Fruit fly (Drosophila melanogaster) whole organism, embryonic: ENCODE results near the gene rictor.

Experiments
- Abd-B ChIP-seq: fragments of 200-800 bp; sonication (Bioruptor generic); optimal IDR thresholded peaks from 2 replicates; lab custom pipeline; 2018; ENCODE audit warnings: missing biosample characterization, mild to moderate bottlenecking, missing genetic modification characterization, moderate library complexity
- Bdp1 ChIP-seq: fragments of 200-800 bp; sonication (Bioruptor generic); optimal IDR thresholded peaks from 3 replicates; lab custom pipeline; 2016; ENCODE audit warnings: missing biosample characterization, missing genetic modification characterization
- CG10147 ChIP-seq: fragments of 200-800 bp; sonication (Bioruptor generic); optimal IDR thresholded peaks from 2 replicates; lab custom pipeline; 2019; ENCODE audit warnings: missing biosample characterization, mild to moderate bottlenecking, missing genetic modification characterization, moderate library complexity
- CG10366 ChIP-seq: fragments of 200-800 bp; sonication (Bioruptor generic); IDR thresholded peaks from 2 replicates; pipeline ENCODE4 v1.3.6; 2022; ENCODE audit warnings: missing biosample characterization, missing genetic modification characterization
- CG11398 ChIP-seq: fragments of 200-800 bp; sonication (Bioruptor generic); optimal IDR thresholded peaks from 2 replicates; lab custom pipeline; 2016; ENCODE audit warnings: missing biosample characterization, missing genetic modification characterization
- CG12391 ChIP-seq: fragments of 200-800 bp; sonication (Bioruptor generic); optimal IDR thresholded peaks from 3 replicates; lab custom pipeline; 2018; ENCODE audit warnings: missing biosample characterization, mild to moderate bottlenecking, missing genetic modification characterization, moderate library complexity
- CG12769 ChIP-seq: fragments of 200-800 bp; sonication (Bioruptor generic); optimal IDR thresholded peaks from 2 replicates; lab custom pipeline; 2019; ENCODE audit warnings: missing biosample characterization, mild to moderate bottlenecking, missing genetic modification characterization, moderate library complexity
- CG14014 ChIP-seq: fragments of 200-800 bp; sonication (Bioruptor generic); IDR thresholded peaks from 2 replicates; pipeline ENCODE4 v1.3.6; 2022; ENCODE audit warnings: missing biosample characterization, missing genetic modification characterization
- CG14050 ChIP-seq: fragments of 200-800 bp; sonication (Bioruptor generic); IDR thresholded peaks from 3 replicates; pipeline ENCODE4 v1.3.6; 2022; ENCODE audit warnings: missing biosample characterization, missing genetic modification characterization
- CG16863 ChIP-seq: fragments of 200-800 bp; sonication (Bioruptor generic); optimal IDR thresholded peaks from 3 replicates; lab custom pipeline; 2016; ENCODE audit warnings: missing biosample characterization, missing genetic modification characterization
- CG17829 ChIP-seq: fragments of 200-800 bp; optimal IDR thresholded peaks from 2 replicates; lab custom pipeline; 2019; ENCODE audit warnings: missing biosample characterization, mild to moderate bottlenecking, missing genetic modification characterization, moderate library complexity
- CG17912 ChIP-seq: fragments of 200-800 bp; sonication (Bioruptor generic); optimal IDR thresholded peaks from 2 replicates; lab custom pipeline; 2018; ENCODE audit warnings: missing biosample characterization, mild to moderate bottlenecking, missing genetic modification characterization
- CG1792 ChIP-seq: fragments of 200-800 bp; sonication (Bioruptor generic); optimal IDR thresholded peaks from 2 replicates; lab custom pipeline; 2016; ENCODE audit warnings: missing biosample characterization, missing genetic modification characterization
- CG2202 ChIP-seq: fragments of 200-800 bp; sonication (Bioruptor generic); optimal IDR thresholded peaks from 2 replicates; lab custom pipeline; 2018; ENCODE audit warnings: missing biosample characterization, mild to moderate bottlenecking, missing genetic modification characterization
- CG2712 ChIP-seq: fragments of 200-800 bp; optimal IDR thresholded peaks from 3 replicates; lab custom pipeline; 2019; ENCODE audit warnings: missing biosample characterization, mild to moderate bottlenecking, missing genetic modification characterization, moderate library complexity
- CG3065 ChIP-seq: fragments of 200-800 bp; sonication (Bioruptor generic); optimal IDR thresholded peaks from 2 replicates; lab custom pipeline; 2016; ENCODE audit warnings: missing biosample characterization, missing genetic modification characterization
- CG31224 ChIP-seq: fragments of 200-800 bp; sonication (Bioruptor generic); IDR thresholded peaks from 2 replicates; pipeline ENCODE4 v1.3.6; 2022; ENCODE audit warnings: missing biosample characterization, missing genetic modification characterization
- CG4707 ChIP-seq: fragments of 200-800 bp; sonication (Bioruptor generic); optimal IDR thresholded peaks from 2 replicates; lab custom pipeline; 2018; ENCODE audit warnings: missing biosample characterization, mild to moderate bottlenecking, missing genetic modification characterization, moderate library complexity
- CG8924 ChIP-seq: fragments of 200-800 bp; optimal IDR thresholded peaks from 3 replicates; lab custom pipeline; 2019; ENCODE audit warnings: missing biosample characterization, mild to moderate bottlenecking, missing genetic modification characterization, moderate library complexity
- CG9215 ChIP-seq: fragments of 200-800 bp; sonication (Bioruptor generic); IDR thresholded peaks from 2 replicates; pipeline ENCODE4 v1.3.6; 2022; ENCODE audit warnings: missing biosample characterization, missing genetic modification characterization
- CG9609 ChIP-seq: fragments of 200-800 bp; sonication (Bioruptor generic); optimal IDR thresholded peaks from 3 replicates; lab custom pipeline; 2016; ENCODE audit warnings: missing biosample characterization, missing genetic modification characterization
- CG9727 ChIP-seq: fragments of 200-800 bp; sonication (Bioruptor generic); optimal IDR thresholded peaks from 3 replicates; lab custom pipeline; 2017; ENCODE audit warnings: missing biosample characterization, mild to moderate bottlenecking, missing genetic modification characterization
- CG9797 ChIP-seq: fragments of 200-800 bp; sonication (Bioruptor generic); optimal IDR thresholded peaks from 3 replicates; lab custom pipeline; 2018; ENCODE audit warnings: missing biosample characterization, mild to moderate bottlenecking, missing genetic modification characterization
- Dbx ChIP-seq: fragments of 200-800 bp; sonication (Bioruptor generic); IDR thresholded peaks from 3 replicates; pipeline ENCODE4 v1.3.6; 2022; ENCODE audit warnings: missing biosample characterization, missing genetic modification characterization
- Hmr ChIP-seq: fragments of 200-800 bp; sonication (Bioruptor generic); optimal IDR thresholded peaks from 3 replicates; lab custom pipeline; 2017; ENCODE audit warnings: mild to moderate bottlenecking, missing biosample characterization, missing genetic modification reagents, missing genetic modification characterization
- Hr78 ChIP-seq, 2 experiments: fragments of 200-800 bp in 1 of 2; fragments of >200 bp in 1 of 2; sonication (Bioruptor generic) in 1 of 2; optimal IDR thresholded peaks; 2 replicates each; lab custom pipeline; 2017 to 2019; ENCODE audit warnings: missing biosample characterization in 2 of 2, missing genetic modification characterization in 2 of 2, mild to moderate bottlenecking in 1 of 2, moderate library complexity in 1 of 2
- Rfx ChIP-seq: fragments of 200-800 bp; sonication (Bioruptor generic); IDR thresholded peaks from 2 replicates; pipeline ENCODE4 v1.3.6; 2022; ENCODE audit warnings: missing biosample characterization, missing genetic modification characterization
- YL-1 ChIP-seq: fragments of 200-800 bp; sonication (Bioruptor generic); optimal IDR thresholded peaks from 3 replicates; lab custom pipeline; 2017; ENCODE audit warnings: missing biosample characterization, mild to moderate bottlenecking, missing genetic modification characterization
- ap ChIP-seq: fragments of 200-800 bp; sonication (Bioruptor generic); IDR thresholded peaks from 2 replicates; pipeline ENCODE4 v1.3.6; 2022; ENCODE audit warnings: missing biosample characterization, missing genetic modification characterization
- bcd ChIP-seq: fragments of 200-800 bp; sonication (Bioruptor generic); optimal IDR thresholded peaks from 2 replicates; lab custom pipeline; 2017; ENCODE audit warnings: missing biosample characterization, mild to moderate bottlenecking, missing genetic modification characterization
- cato ChIP-seq: fragments of 200-800 bp; sonication (Bioruptor generic); optimal IDR thresholded peaks from 2 replicates; lab custom pipeline; 2016; ENCODE audit warnings: missing biosample characterization, missing genetic modification characterization, borderline replicate concordance
- cg ChIP-seq: fragments of 200-800 bp; sonication (Bioruptor generic); optimal IDR thresholded peaks from 3 replicates; lab custom pipeline; 2019; ENCODE audit warnings: missing biosample characterization, mild to moderate bottlenecking, missing genetic modification characterization, moderate library complexity
- da ChIP-seq: fragments of 200-800 bp; sonication (Bioruptor generic); optimal IDR thresholded peaks from 2 replicates; lab custom pipeline; 2016; ENCODE audit warnings: missing biosample characterization, missing genetic modification characterization
- dan ChIP-seq: fragments of 200-800 bp; sonication (Bioruptor generic); IDR thresholded peaks from 2 replicates; pipeline ENCODE4 v1.3.6; 2022; ENCODE audit warnings: missing biosample characterization, missing genetic modification characterization
- dysf ChIP-seq: fragments of 200-800 bp; sonication (Bioruptor generic); IDR thresholded peaks from 3 replicates; pipeline ENCODE4 v1.3.6; 2022; ENCODE audit warnings: missing biosample characterization, missing genetic modification characterization
- gem ChIP-seq: fragments of 200-800 bp; sonication (Bioruptor generic); optimal IDR thresholded peaks from 2 replicates; lab custom pipeline; 2019; ENCODE audit warnings: missing biosample characterization, mild to moderate bottlenecking, missing genetic modification characterization, moderate library complexity
- gro ChIP-seq: fragments of 200-800 bp; sonication (Bioruptor generic); optimal IDR thresholded peaks from 2 replicates; lab custom pipeline; 2016; ENCODE audit warnings: missing biosample characterization, missing genetic modification characterization
- jing ChIP-seq: fragments of 200-800 bp; sonication (Bioruptor generic); optimal IDR thresholded peaks from 2 replicates; lab custom pipeline; 2018; ENCODE audit warnings: missing biosample characterization, mild to moderate bottlenecking, missing genetic modification characterization
- lab ChIP-seq: fragments of 200-800 bp; sonication (Bioruptor generic); optimal IDR thresholded peaks from 3 replicates; lab custom pipeline; 2017; ENCODE audit warnings: missing biosample characterization, missing genetic modification characterization, mild to moderate bottlenecking, moderate library complexity, missing genetic modification reagents
- lov ChIP-seq, 2 experiments: fragments of 200-800 bp in 1 of 2; fragments of >200 bp in 1 of 2; sonication (Bioruptor generic) in 1 of 2; IDR thresholded peaks in 1 of 2; optimal IDR thresholded peaks in 1 of 2; 2 replicates in 1 of 2; 3 replicates in 1 of 2; pipeline versions ENCODE4 v1.3.6 to Lab custom; 2017 to 2022; ENCODE audit warnings: missing biosample characterization in 1 of 2, missing genetic modification characterization in 1 of 2
- nmo ChIP-seq: fragments of 200-800 bp; sonication (Bioruptor generic); optimal IDR thresholded peaks from 2 replicates; lab custom pipeline; 2018; ENCODE audit warnings: missing biosample characterization, mild to moderate bottlenecking, missing genetic modification characterization, moderate library complexity
- pho ChIP-seq: fragments of 200-800 bp; sonication (Bioruptor generic); optimal IDR thresholded peaks from 2 replicates; lab custom pipeline; 2016; ENCODE audit warnings: missing biosample characterization, missing genetic modification characterization
- run ChIP-seq: fragments of 200-800 bp; sonication (Bioruptor generic); optimal IDR thresholded peaks from 3 replicates; lab custom pipeline; 2018; ENCODE audit warnings: missing biosample characterization, mild to moderate bottlenecking, missing genetic modification characterization
- sc ChIP-seq, 3 experiments: fragments of >200 bp in 2 of 3; fragments of 200-800 bp in 1 of 3; sonication (Bioruptor generic) in 1 of 3; optimal IDR thresholded peaks; 2 replicates in 2 of 3; 3 replicates in 1 of 3; lab custom pipeline; 2017; ENCODE audit warnings: mild to moderate bottlenecking in 1 of 3, missing biosample characterization in 1 of 3, missing genetic modification characterization in 1 of 3, missing genetic modification reagents in 1 of 3
- so ChIP-seq: fragments of 200-800 bp; sonication (Bioruptor generic); IDR thresholded peaks from 3 replicates; pipeline ENCODE4 v1.3.6; 2022; ENCODE audit warnings: missing biosample characterization, missing genetic modification characterization
- tap ChIP-seq: fragments of 200-800 bp; optimal IDR thresholded peaks from 3 replicates; lab custom pipeline; 2019; ENCODE audit warnings: missing biosample characterization, mild to moderate bottlenecking, missing genetic modification characterization, moderate library complexity
- yki ChIP-seq: fragments of >200 bp; optimal IDR thresholded peaks from 3 replicates; lab custom pipeline; 2018
- zen2 ChIP-seq: fragments of 200-800 bp; sonication (Bioruptor generic); IDR thresholded peaks from 3 replicates; pipeline ENCODE4 v1.3.6; 2022; ENCODE audit warnings: missing biosample characterization, missing genetic modification characterization; ENCODE audit not compliant: partially characterized antibody

Gene rictor

DNA sequence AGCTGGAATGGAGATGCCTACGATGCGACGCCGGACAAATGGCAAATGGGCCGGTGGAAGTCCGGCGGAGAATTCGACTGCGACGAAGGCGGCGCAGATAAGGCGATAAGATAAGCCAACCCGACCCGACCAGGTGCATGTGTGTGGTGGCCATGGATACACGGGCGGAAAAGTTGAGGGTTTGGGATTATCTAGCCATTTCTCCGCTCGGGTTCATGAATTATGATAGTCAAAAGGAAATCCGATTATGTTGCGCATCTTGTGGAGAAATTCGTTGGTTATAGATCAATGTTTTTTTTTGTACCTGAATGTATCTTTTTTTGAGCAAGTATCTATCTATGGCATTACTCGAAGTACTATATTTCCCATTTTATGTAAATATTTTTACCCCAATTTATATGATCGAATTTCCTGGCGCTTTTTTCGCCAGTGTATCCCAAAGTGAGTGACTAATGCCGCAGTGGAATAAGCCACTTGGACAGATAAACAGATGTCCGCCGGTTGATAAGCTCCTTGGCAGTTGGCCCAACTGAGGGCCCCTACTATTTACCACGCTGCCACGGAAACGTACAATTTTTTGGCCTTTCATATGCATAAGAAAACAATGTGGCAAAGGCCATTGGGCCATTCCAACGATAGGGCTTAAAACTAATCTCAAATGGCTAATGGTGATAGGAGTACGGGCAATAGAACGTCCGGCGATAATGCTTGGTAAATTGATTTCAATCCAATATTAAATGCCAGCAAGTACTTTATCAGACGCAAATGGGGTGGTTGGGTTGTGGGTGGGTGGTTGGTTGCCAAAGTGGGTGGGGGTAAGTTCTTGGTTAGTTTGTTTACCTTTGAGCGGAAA, 13.6 kb downstream of the rictor start, which contains the start of gene CG7992 (continued):
- TF ChIP-seq Dbx (GFP tag; lab: Robert Waterston, UW): 0 out of 3 replicates have a peak, but pooled peaks have one; percentile 32
- peak; percentile 23 for TF ChIP-seq Bdp1 (GFP tag; lab: Kevin White, UChicago)
- TF ChIP-seq da: no peak
- peak; percentile 63 for TF ChIP-seq Rfx
- peak; percentile 55 for TF ChIP-seq CG12391 (tag; lab: Kevin White, UChicago)
- no peak for TF ChIP-seq zen2 (GFP tag; lab: Robert Waterston, UW)
- no peak for TF ChIP-seq CG9797 (GFP tag; lab: Kevin White, UChicago)
- TF ChIP-seq lov (optimal IDR thresholded peaks at IDR 0.05; lab: Kevin White, UChicago): no peak
- TF ChIP-seq lov (GFP tag; IDR thresholded peaks at IDR 0.05; lab: Robert Waterston, UW): no peak
- no peak for TF ChIP-seq CG4707 (GFP tag; lab: Kevin White, UChicago)
- TF ChIP-seq bcd: no peak
- TF ChIP-seq CG12769 (tag; lab: Kevin White, UChicago): no peak
- peak; percentile 75 for TF ChIP-seq Hmr (GFP tag; lab: Kevin White, UChicago)
- peak; percentile 47 for TF ChIP-seq CG8924 (tag; lab: Kevin White, UChicago)
- no peak for TF ChIP-seq jing
- TF ChIP-seq gem (tag; lab: Kevin White, UChicago): peak; percentile 79
- no peak for TF ChIP-seq sc (optimal IDR thresholded peaks at IDR 0.05; lab: Kevin White, UChicago)
- TF ChIP-seq sc (GFP tag; optimal IDR thresholded peaks at IDR 0.05; lab: Kevin White, UChicago): no peak
- peak; percentile 10 for TF ChIP-seq tap (tag; lab: Kevin White, UChicago)
- TF ChIP-seq CG16863 (GFP tag; lab: Kevin White, UChicago): peak; percentile 59
- peak; percentile 42 for TF ChIP-seq Abd-B
- no peak for TF ChIP-seq ap (GFP tag; lab: Robert Waterston, UW)
- TF ChIP-seq gro (GFP tag; lab: Kevin White, UChicago): peak; percentile 78

DNA sequence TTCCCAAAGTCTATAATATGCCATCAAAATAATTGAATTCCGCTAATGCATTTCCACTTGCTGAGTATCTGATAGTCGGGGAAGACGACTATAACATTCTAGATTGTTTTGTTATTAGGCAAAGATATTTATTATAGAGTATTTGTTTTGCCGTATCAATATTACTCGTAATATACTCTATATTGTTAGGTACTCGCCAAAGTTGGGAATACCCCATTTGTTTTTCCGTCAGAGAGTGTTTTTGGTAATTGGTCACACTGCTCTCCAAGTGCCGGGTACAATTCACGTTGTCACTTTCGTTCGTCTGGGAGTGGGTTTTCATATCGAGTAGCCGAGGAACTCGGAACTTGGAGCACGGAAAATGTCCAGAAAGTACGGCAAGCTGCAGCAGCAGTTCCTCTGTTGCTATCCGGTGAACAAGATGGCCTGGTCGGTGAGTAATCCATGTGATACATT, 17.6 kb downstream of the rictor start, which contains the start of gene CG7889:
TSS of gene CG7889 (plus strand) at position 253 of the 456 bp plus-strand sequence.
- no peak for TF ChIP-seq CG11398 (GFP tag; lab: Kevin White, UChicago)
- no peak; the same call in 1 of the 3 replicates for TF ChIP-seq dysf (GFP tag; lab: Robert Waterston, UW)
- TF ChIP-seq Hr78 (GFP tag; optimal IDR thresholded peaks at IDR 0.05; lab: Kevin White, UChicago): no peak
- no peak for TF ChIP-seq CG9215 (GFP tag; lab: Robert Waterston, UW)
- TF ChIP-seq CG10147 (GFP tag; lab: Kevin White, UChicago): peak; percentile 18
- TF ChIP-seq CG14014 (GFP tag; lab: Robert Waterston, UW): peak; percentile 26; the same call in 1 of the 2 replicates
- no peak for TF ChIP-seq CG17912 (GFP tag; lab: Kevin White, UChicago)
- TF ChIP-seq CG9727: peak; percentile 22
- TF ChIP-seq CG2712 (tag; lab: Kevin White, UChicago): peak; percentile 59
- no peak for TF ChIP-seq yki
- TF ChIP-seq CG2202 (tag; lab: Kevin White, UChicago): no peak
- peak; percentile 15; the same call in 1 of the 2 replicates for TF ChIP-seq CG10366 (GFP tag; lab: Robert Waterston, UW)
- TF ChIP-seq CG9609: peak; percentile 8
- TF ChIP-seq cg (GFP tag; lab: Kevin White, UChicago): no peak
- TF ChIP-seq pho (GFP tag; lab: Kevin White, UChicago): no peak
- no peak for TF ChIP-seq CG3065
- no peak for TF ChIP-seq dan (GFP tag; lab: Robert Waterston, UW)
- TF ChIP-seq cato: no peak
- TF ChIP-seq CG14050 (GFP tag; lab: Robert Waterston, UW): no peak
- TF ChIP-seq CG31224 (GFP tag; lab: Robert Waterston, UW): no peak
- TF ChIP-seq YL-1 (GFP tag; lab: Kevin White, UChicago): no peak
- TF ChIP-seq run (tag; lab: Kevin White, UChicago): no peak
- TF ChIP-seq lab (GFP tag; lab: Kevin White, UChicago): peak; percentile 3
- no peak for TF ChIP-seq so (GFP tag; lab: Robert Waterston, UW)
- TF ChIP-seq CG17829: peak; percentile 37
- TF ChIP-seq CG1792 (GFP tag; lab: Kevin White, UChicago): no peak
- TF ChIP-seq nmo (GFP tag; lab: Kevin White, UChicago): peak; percentile 45
